Fruit fly (Drosophila melanogaster): ENCODE measurements around the gene RunxA.

Gene RunxA

dm6 chrX:20661612-20662228, 38.1 kb upstream of the RunxA start, which contains the start of gene CG1835 (continued):
- peak; percentile 67 for TF ChIP-seq mirr (GFP tag; optimal IDR thresholded peaks at IDR 0.05)
- TF ChIP-seq lola (GFP tag; optimal IDR thresholded peaks at IDR 0.05): no peak
- no peak for TF ChIP-seq CG14860 (GFP tag; IDR thresholded peaks at IDR 0.05; ENCODE audit: partially characterized antibody)
- TF ChIP-seq Hr3 (GFP tag; optimal IDR thresholded peaks at IDR 0.05): no peak
- TF ChIP-seq CG1024 (GFP tag; IDR thresholded peaks at IDR 0.05): no peak
- no peak for TF ChIP-seq CG3065 (GFP tag; optimal IDR thresholded peaks at IDR 0.05)
- no peak for TF ChIP-seq CG17361 (GFP tag; IDR thresholded peaks at IDR 0.05)
- TF ChIP-seq Atf-2 (GFP tag; optimal IDR thresholded peaks at IDR 0.05): no peak
- no peak for TF ChIP-seq Six4 (GFP tag; optimal IDR thresholded peaks at IDR 0.05)
- no peak for TF ChIP-seq CG6765 (GFP tag; optimal IDR thresholded peaks at IDR 0.05)
- no peak for TF ChIP-seq CG18262 (tag; optimal IDR thresholded peaks at IDR 0.05)
- TF ChIP-seq Asciz (GFP tag; optimal IDR thresholded peaks at IDR 0.05): no peak
- no peak for TF ChIP-seq CG15011 (GFP tag; optimal IDR thresholded peaks at IDR 0.05)
- TF ChIP-seq Dref (GFP tag; IDR thresholded peaks at IDR 0.05): no peak
- no peak for TF ChIP-seq Usf (GFP tag; optimal IDR thresholded peaks at IDR 0.05)
- TF ChIP-seq HLH54F (GFP tag; optimal IDR thresholded peaks at IDR 0.05): no peak
- peak; percentile 31 for TF ChIP-seq HmgZ (tag; optimal IDR thresholded peaks at IDR 0.05)
- TF ChIP-seq al (GFP tag; IDR thresholded peaks at IDR 0.05): no peak
- TF ChIP-seq D (optimal IDR thresholded peaks at IDR 0.05): no peak
- no peak for TF ChIP-seq D (GFP tag; optimal IDR thresholded peaks at IDR 0.05)
- no peak for TF ChIP-seq ato (GFP tag; IDR thresholded peaks at IDR 0.05; ENCODE audit: partially characterized antibody)
- no peak for TF ChIP-seq MTF-1 (GFP tag; optimal IDR thresholded peaks at IDR 0.05; ENCODE audit: borderline replicate concordance)
- TF ChIP-seq inv (GFP tag; IDR thresholded peaks at IDR 0.05; ENCODE audit: partially characterized antibody): no peak
- no peak for TF ChIP-seq fu2 (GFP tag; optimal IDR thresholded peaks at IDR 0.05)
- no peak for TF ChIP-seq CG2712 (tag; optimal IDR thresholded peaks at IDR 0.05)
- no peak for TF ChIP-seq CG18476 (GFP tag; optimal IDR thresholded peaks at IDR 0.05)
- TF ChIP-seq CG10543 (GFP tag; optimal IDR thresholded peaks at IDR 0.05): peak; percentile 76
- no peak for TF ChIP-seq hth (optimal IDR thresholded peaks at IDR 0.05)
- TF ChIP-seq sim (GFP tag; IDR thresholded peaks at IDR 0.05): no peak
- no peak for TF ChIP-seq CG9609 (GFP tag; optimal IDR thresholded peaks at IDR 0.05)
- no peak for TF ChIP-seq CG10267 (tag; optimal IDR thresholded peaks at IDR 0.05)
- no peak for TF ChIP-seq CG6654 (GFP tag; optimal IDR thresholded peaks at IDR 0.05)
- no peak for TF ChIP-seq Chrac-16 (GFP tag; optimal IDR thresholded peaks at IDR 0.05)
- no peak for TF ChIP-seq NC2α (GFP tag; optimal IDR thresholded peaks at IDR 0.05)
- TF ChIP-seq az2 (GFP tag; optimal IDR thresholded peaks at IDR 0.05): no peak
- no peak for TF ChIP-seq CG16815 (GFP tag; optimal IDR thresholded peaks at IDR 0.05)
- TF ChIP-seq cas (GFP tag; IDR thresholded peaks at IDR 0.05): no peak
- TF ChIP-seq Adf1 (GFP tag; IDR thresholded peaks at IDR 0.05): peak; percentile 48; the same call in 1 of the 2 replicates
- TF ChIP-seq CG17829 (tag; optimal IDR thresholded peaks at IDR 0.05): no peak
- TF ChIP-seq Ptx1 (GFP tag; IDR thresholded peaks at IDR 0.05): no peak
- TF ChIP-seq CG4617 (GFP tag; optimal IDR thresholded peaks at IDR 0.05; ENCODE audit: borderline replicate concordance): no peak
- peak; percentile 28 for TF ChIP-seq CG6813 (GFP tag; optimal IDR thresholded peaks at IDR 0.05)
- TF ChIP-seq sqz (GFP tag; optimal IDR thresholded peaks at IDR 0.05): no peak
- no peak for TF ChIP-seq tup (GFP tag; optimal IDR thresholded peaks at IDR 0.05)
- TF ChIP-seq Rfx (GFP tag; IDR thresholded peaks at IDR 0.05): 0 out of 2 replicates have a peak, but pooled peaks have one; percentile 26
- TF ChIP-seq CG14441 (GFP tag; IDR thresholded peaks at IDR 0.05): no peak
- TF ChIP-seq Hmx (GFP tag; optimal IDR thresholded peaks at IDR 0.05): no peak
- TF ChIP-seq Xbp1 (GFP tag; optimal IDR thresholded peaks at IDR 0.05): no peak

Data from whole organism, embryonic.